Worm (Caenorhabditis elegans) whole organism, young adult: ENCODE results near the gene chhy-1.

Experiments
- B0035.1 ChIP-seq: sonication (generic microtip); optimal IDR thresholded peaks from 2 replicates; lab custom pipeline; 2016; ENCODE audit warnings: missing genetic modification characterization, mild to moderate bottlenecking, missing compliant biosample characterization, missing genotype, missing genetic modification reagents
- C17E4.6 ChIP-seq: fragments of 200-800 bp; sonication (Bioruptor generic); IDR thresholded peaks from 2 replicates; pipeline ENCODE4 v1.3.6; 2022; ENCODE audit warnings: missing genetic modification reagents, missing genetic modification characterization, missing compliant biosample characterization
- F22D6.2 ChIP-seq: sonication (generic microtip); optimal IDR thresholded peaks from 2 replicates; lab custom pipeline; 2016; ENCODE audit warnings: mild to moderate bottlenecking, missing genetic modification characterization, missing compliant biosample characterization
- F33H1.4 ChIP-seq: fragments of 200-800 bp; sonication (Bioruptor generic); IDR thresholded peaks from 2 replicates; pipeline ENCODE4 v1.3.6; 2022; ENCODE audit warnings: missing genetic modification reagents, missing genetic modification characterization, missing compliant biosample characterization
- F49E8.2 ChIP-seq: sonication (generic microtip); optimal IDR thresholded peaks from 3 replicates; lab custom pipeline; 2017; ENCODE audit warnings: missing genetic modification characterization, mild to moderate bottlenecking, missing compliant biosample characterization, antibody characterized with exemption, moderate library complexity; ENCODE audit not compliant: insufficient read depth
- Y53G8AR.9 ChIP-seq: fragments of 200-800 bp; sonication (Bioruptor generic); conservative IDR thresholded peaks from 2 replicates; pipeline ENCODE4 v1.3.6; 2022; ENCODE audit warnings: missing genetic modification reagents, missing genetic modification characterization, missing compliant biosample characterization
- Y79H2A.3 ChIP-seq: fragments of 200-800 bp; sonication (Bioruptor generic); conservative IDR thresholded peaks from 2 replicates; pipeline ENCODE4 v1.3.6; 2022; ENCODE audit warnings: missing genetic modification reagents, missing genetic modification characterization, missing compliant biosample characterization
- Y95B8A.8 ChIP-seq: fragments of 200-800 bp; sonication (Bioruptor generic); IDR thresholded peaks from 2 replicates; pipeline ENCODE4 v1.3.6; 2022; ENCODE audit warnings: missing genetic modification reagents, missing genetic modification characterization, missing compliant biosample characterization
- aptf-3 ChIP-seq: fragments of 200-800 bp; sonication (Bioruptor generic); IDR thresholded peaks from 2 replicates; pipeline ENCODE4 v1.3.6; 2022; ENCODE audit warnings: missing genetic modification characterization, missing compliant biosample characterization
- atf-7 ChIP-seq: sonication (generic microtip); optimal IDR thresholded peaks from 2 replicates; lab custom pipeline; 2017; ENCODE audit warnings: mild to moderate bottlenecking, missing genetic modification characterization, missing compliant biosample characterization
- athp-1 ChIP-seq: sonication (generic microtip); optimal IDR thresholded peaks from 2 replicates; lab custom pipeline; 2017; ENCODE audit warnings: mild to moderate bottlenecking, missing genetic modification characterization, missing compliant biosample characterization
- attf-3 ChIP-seq: fragments of 200-800 bp; sonication (Bioruptor generic); conservative IDR thresholded peaks from 2 replicates; pipeline ENCODE4 v1.3.6; 2022; ENCODE audit warnings: missing genetic modification reagents, missing genetic modification characterization, missing compliant biosample characterization
- attf-6 ChIP-seq: fragments of 200-800 bp; sonication (Bioruptor generic); IDR thresholded peaks from 2 replicates; pipeline ENCODE4 v1.3.6; 2022; ENCODE audit warnings: missing genetic modification reagents, missing genetic modification characterization, missing compliant biosample characterization
- cebp-1 ChIP-seq, 2 experiments: fragments of 200-800 bp in 1 of 2; sonication (Bioruptor generic) in 1 of 2; sonication (generic microtip) in 1 of 2; IDR thresholded peaks in 1 of 2; optimal IDR thresholded peaks in 1 of 2; 2 replicates each; pipeline versions ENCODE4 v1.3.6 to Lab custom; 2017 to 2022; ENCODE audit warnings: missing compliant biosample characterization in 2 of 2, missing genetic modification characterization in 2 of 2, mild to moderate bottlenecking in 1 of 2, missing genetic modification reagents in 1 of 2, moderate library complexity in 1 of 2
- cebp-2 ChIP-seq: fragments of 200-800 bp; sonication (Bioruptor generic); IDR thresholded peaks from 2 replicates; pipeline ENCODE4 v1.3.6; 2022; ENCODE audit warnings: missing genetic modification characterization, missing compliant biosample characterization
- ceh-79 ChIP-seq: sonication (generic microtip); optimal IDR thresholded peaks from 2 replicates; lab custom pipeline; 2017; ENCODE audit warnings: mild to moderate bottlenecking, missing genetic modification characterization, missing compliant biosample characterization
- ceh-91 ChIP-seq: fragments of 200-800 bp; sonication (Bioruptor generic); IDR thresholded peaks from 2 replicates; pipeline ENCODE4 v1.3.6; 2022; ENCODE audit warnings: missing genetic modification reagents, missing genetic modification characterization, missing compliant biosample characterization
- dox-1 ChIP-seq: fragments of 200-800 bp; sonication (Bioruptor generic); IDR thresholded peaks from 2 replicates; pipeline ENCODE4 v1.3.6; 2022; ENCODE audit warnings: missing genetic modification reagents, missing genetic modification characterization, missing compliant biosample characterization
- efl-1 ChIP-seq: fragments of 150-350 bp; optimal IDR thresholded peaks from 2 replicates; lab custom pipeline; 2014; ENCODE audit warnings: missing biosample characterization, missing genetic modification reagents, missing genetic modification characterization
- egl-18 ChIP-seq: fragments of 200-800 bp; sonication (Bioruptor generic); IDR thresholded peaks from 2 replicates; pipeline ENCODE4 v1.3.6; 2022; ENCODE audit warnings: missing genetic modification reagents, missing genetic modification characterization, missing compliant biosample characterization
- ekl-4 ChIP-seq: fragments of 200-800 bp; sonication (Bioruptor generic); IDR thresholded peaks from 2 replicates; pipeline ENCODE4 v1.3.6; 2022; ENCODE audit warnings: missing genetic modification reagents, missing genetic modification characterization, missing compliant biosample characterization
- fkh-3 ChIP-seq: sonication (generic microtip); optimal IDR thresholded peaks from 2 replicates; lab custom pipeline; 2016; ENCODE audit warnings: mild to moderate bottlenecking, missing genetic modification characterization, missing compliant biosample characterization
- hlh-12 ChIP-seq: sonication (generic microtip); optimal IDR thresholded peaks from 2 replicates; lab custom pipeline; 2016; ENCODE audit warnings: missing genetic modification characterization, missing compliant biosample characterization
- hlh-26 ChIP-seq: fragments of 200-800 bp; sonication (Bioruptor generic); conservative IDR thresholded peaks from 2 replicates; pipeline ENCODE4 v1.3.6; 2022; ENCODE audit warnings: missing genetic modification reagents, missing genetic modification characterization, missing compliant biosample characterization
- hmg-20 ChIP-seq: fragments of 200-800 bp; sonication (Bioruptor generic); IDR thresholded peaks from 2 replicates; pipeline ENCODE4 v1.3.6; 2022; ENCODE audit warnings: missing genetic modification reagents, missing genetic modification characterization, missing compliant biosample characterization
- hsf-1 ChIP-seq: fragments of 200-800 bp; sonication (Bioruptor generic); IDR thresholded peaks from 2 replicates; pipeline ENCODE4 v1.3.6; 2022; ENCODE audit warnings: missing genetic modification reagents, missing genetic modification characterization, missing compliant biosample characterization
- lin-40 ChIP-seq: sonication (generic microtip); optimal IDR thresholded peaks from 2 replicates; lab custom pipeline; 2016; ENCODE audit warnings: missing genetic modification characterization, mild to moderate bottlenecking, missing compliant biosample characterization, missing genotype, missing genetic modification reagents
- lsl-1 ChIP-seq: fragments of 200-800 bp; sonication (Bioruptor generic); optimal IDR thresholded peaks from 2 replicates; lab custom pipeline; 2018; ENCODE audit warnings: mild to moderate bottlenecking, missing genetic modification characterization, moderate library complexity, missing compliant biosample characterization
- mcd-1 ChIP-seq: fragments of 200-800 bp; sonication (Bioruptor generic); IDR thresholded peaks from 2 replicates; pipeline ENCODE4 v1.3.6; 2022; ENCODE audit warnings: missing genetic modification reagents, missing genetic modification characterization, missing compliant biosample characterization
- mel-28 ChIP-seq: sonication (generic microtip); optimal IDR thresholded peaks from 2 replicates; lab custom pipeline; 2016; ENCODE audit warnings: borderline replicate concordance, mild to moderate bottlenecking, missing genetic modification characterization, missing compliant biosample characterization
- nhr-90 ChIP-seq: sonication (generic microtip); optimal IDR thresholded peaks from 2 replicates; lab custom pipeline; 2016; ENCODE audit warnings: missing genotype, mild to moderate bottlenecking, missing genetic modification characterization, missing compliant biosample characterization
- rcor-1 ChIP-seq: fragments of 200-800 bp; sonication (Bioruptor generic); IDR thresholded peaks from 2 replicates; pipeline ENCODE4 v1.3.6; 2022; ENCODE audit warnings: missing genetic modification reagents, missing genetic modification characterization, missing compliant biosample characterization
- snpc-1.1 ChIP-seq: sonication (generic microtip); optimal IDR thresholded peaks from 2 replicates; lab custom pipeline; 2017; ENCODE audit warnings: missing genetic modification characterization, mild to moderate bottlenecking, missing compliant biosample characterization, antibody characterized with exemption, moderate library complexity, missing genotype, missing genetic modification reagents; ENCODE audit not compliant: insufficient read depth
- snpc-4 ChIP-seq, 5 experiments: fragments of 150-350 bp in 1 of 5; sonication (generic microtip) in 4 of 5; optimal IDR thresholded peaks; 2 replicates each; lab custom pipeline; 2014 to 2018; ENCODE audit warnings: missing genetic modification characterization in 5 of 5, missing biosample characterization in 3 of 5, antibody characterized with exemption in 2 of 5, mild to moderate bottlenecking in 2 of 5, missing compliant biosample characterization in 2 of 5, missing genotype in 2 of 5, moderate library complexity in 2 of 5, missing genetic modification reagents in 1 of 5
- unc-62 ChIP-seq: fragments of 150-350 bp; optimal IDR thresholded peaks from 2 replicates; lab custom pipeline; 2014; ENCODE audit warnings: missing biosample characterization, missing genetic modification reagents, missing genetic modification characterization
- zfh-2 ChIP-seq: fragments of 200-800 bp; sonication (Bioruptor generic); conservative IDR thresholded peaks from 2 replicates; pipeline ENCODE4 v1.3.6; 2022; ENCODE audit warnings: missing genetic modification reagents, missing genetic modification characterization, missing compliant biosample characterization
- ztf-25 ChIP-seq: fragments of 200-800 bp; sonication (Bioruptor generic); IDR thresholded peaks from 2 replicates; pipeline ENCODE4 v1.3.6; 2022; ENCODE audit warnings: missing genetic modification reagents, missing genetic modification characterization, missing compliant biosample characterization

chhy-1 gene

DNA sequence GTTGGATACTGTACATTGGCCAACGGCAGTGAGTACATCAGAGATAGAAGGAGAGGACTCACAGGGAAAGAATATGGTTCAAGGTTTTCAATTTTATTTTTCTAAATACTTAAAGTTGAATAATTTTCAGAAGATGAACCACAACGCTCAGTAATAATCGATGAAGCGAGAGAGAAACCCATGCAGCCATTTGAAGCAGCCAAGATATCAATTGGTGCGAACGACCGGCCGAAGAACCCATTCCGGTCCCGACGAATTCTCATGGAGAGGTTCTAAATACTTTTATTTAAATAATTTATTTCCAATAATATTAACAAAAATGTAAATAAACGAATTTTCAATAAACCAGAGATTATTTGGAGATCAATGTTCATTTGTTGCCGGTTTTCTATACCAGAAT is 17.3 kb downstream of the chhy-1 start, which contains the start of gene pigg-1:
Gene pigg-1 (minus strand): TSS at position 101 of the 400 bp plus-strand sequence.
- TF ChIP-seq cebp-2 (GFP tag; lab: Robert Waterston, UW) (no peak), ztf-25 (no peak), zfh-2 (GFP tag; lab: Robert Waterston, UW) (no peak), cebp-1 (GFP tag; IDR thresholded peaks at IDR 0.05; lab: Robert Waterston, UW) (no peak), cebp-1 (tag; optimal IDR thresholded peaks at IDR 0.05; lab: Kevin White, UChicago) (no peak), efl-1 (GFP tag; lab: Kevin White, UChicago) (no peak), mel-28 (tag; lab: Kevin White, UChicago) (no peak), lin-40 (no peak), attf-3 (GFP tag; lab: Robert Waterston, UW) (no peak), atf-7 (tag; lab: Kevin White, UChicago) (no peak), fkh-3 (tag; lab: Kevin White, UChicago) (no peak), nhr-90 (tag; lab: Kevin White, UChicago) (no peak), ceh-91 (GFP tag; lab: Robert Waterston, UW) (no peak), attf-6 (GFP tag; lab: Robert Waterston, UW) (no peak), B0035.1 (tag; lab: Kevin White, UChicago) (no peak), unc-62 (GFP tag; lab: Kevin White, UChicago) (no peak), hsf-1 (GFP tag; lab: Robert Waterston, UW) (no peak), snpc-1.1 (tag; lab: Kevin White, UChicago) (no peak), ekl-4 (GFP tag; lab: Robert Waterston, UW) (no peak)

DNA sequence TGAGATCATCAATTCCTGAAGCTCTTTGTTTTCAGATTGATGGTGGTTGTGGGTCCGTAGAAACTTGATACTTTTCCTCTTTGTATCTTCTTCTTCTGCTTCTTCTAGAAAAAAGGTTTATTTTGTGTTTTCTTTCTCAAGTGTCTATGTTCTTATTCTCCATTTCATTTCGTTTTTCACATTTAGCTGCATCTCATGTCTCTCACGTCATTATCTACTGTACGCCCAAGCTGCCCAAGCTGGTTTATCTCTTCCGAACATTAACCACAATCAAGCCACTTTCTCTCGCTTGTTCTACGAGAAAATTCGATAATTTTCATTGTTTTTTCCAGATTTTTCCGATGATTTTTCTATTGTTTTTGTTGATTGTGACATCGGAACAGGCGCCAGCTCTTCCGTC is 18.2 kb downstream of the chhy-1 start, which contains the start of gene F28C6.5:
Gene F28C6.5 (plus strand): TSS at position 301 of the 400 bp plus-strand sequence.
- no peak for TF ChIP-seq snpc-4 (GFP tag; optimal IDR thresholded peaks at IDR 0.05; lab: Kevin White, UChicago)
- no peak for TF ChIP-seq snpc-4 (tag; optimal IDR thresholded peaks at IDR 0.05; lab: Kevin White, UChicago)
- TF ChIP-seq hmg-20 (GFP tag; lab: Robert Waterston, UW): no peak
- TF ChIP-seq ceh-79 (tag; lab: Kevin White, UChicago): no peak
- TF ChIP-seq F49E8.2 (tag; lab: Kevin White, UChicago): no peak
- TF ChIP-seq aptf-3: no peak
- TF ChIP-seq egl-18 (GFP tag; lab: Robert Waterston, UW): no peak
- TF ChIP-seq C17E4.6 (GFP tag; lab: Robert Waterston, UW): no peak

DNA sequence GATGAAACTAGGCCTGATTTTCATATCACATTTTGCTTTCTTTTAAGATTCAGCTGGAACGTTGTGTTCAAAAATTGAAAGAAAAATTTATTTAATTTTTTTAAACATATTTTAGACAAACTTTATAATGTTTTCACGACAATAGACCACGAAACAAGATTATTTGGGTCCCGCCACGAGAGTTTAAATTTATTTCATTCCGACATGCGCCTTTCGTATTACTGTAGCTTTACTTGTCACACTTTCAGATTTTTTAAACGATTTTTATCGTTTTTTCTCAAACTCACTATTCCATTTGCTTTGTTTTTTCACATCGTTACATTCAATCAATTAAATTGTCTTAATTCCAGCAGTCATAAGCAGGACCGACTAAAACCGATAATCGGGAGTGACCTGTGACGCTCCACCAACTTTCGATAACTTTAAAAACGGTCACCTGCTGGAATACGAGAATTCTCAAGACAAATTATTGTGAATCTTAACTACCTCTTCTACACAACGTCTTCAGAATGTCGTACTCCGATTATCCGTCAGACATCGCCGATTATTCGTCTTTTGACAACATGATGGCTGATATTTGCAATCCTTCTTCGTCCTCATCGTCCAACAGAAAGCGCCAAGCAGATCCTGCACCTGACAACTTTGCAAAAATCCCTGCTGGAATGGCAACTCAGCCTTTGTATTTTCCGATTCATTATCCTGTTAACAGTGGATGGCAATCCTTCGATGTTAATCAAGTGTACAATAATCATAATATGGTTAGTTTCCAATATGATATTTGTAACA is 23.4 kb downstream of the chhy-1 start, which contains the start of gene aptf-3:
Gene aptf-3 (plus strand): TSS at position 351 of the 786 bp plus-strand sequence.
- no peak for TF ChIP-seq atf-7 (tag; lab: Kevin White, UChicago)
- peak; percentile 71 for TF ChIP-seq lsl-1 (GFP tag; lab: Kevin White, UChicago)
- TF ChIP-seq dox-1 (GFP tag; lab: Robert Waterston, UW): no peak
- TF ChIP-seq F33H1.4 (GFP tag; lab: Robert Waterston, UW): peak; percentile 69

DNA sequence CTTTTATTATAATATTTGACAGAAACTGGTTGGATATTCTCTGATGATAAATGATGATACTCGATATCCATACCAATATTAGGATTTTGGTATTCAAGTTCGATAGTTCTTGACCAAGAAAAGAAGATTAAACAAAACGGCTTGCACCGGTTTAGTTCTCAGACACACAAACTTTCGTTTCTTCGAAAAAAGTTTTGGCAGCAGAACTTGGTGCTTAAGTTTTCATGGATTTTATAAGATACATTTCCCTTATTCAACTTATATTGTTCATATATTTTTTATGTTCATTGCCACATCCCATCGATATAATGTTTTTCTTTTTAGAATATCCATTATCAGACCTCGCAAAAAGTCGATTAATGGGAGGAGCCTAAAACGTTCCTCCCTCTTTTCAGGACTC is 26.7 kb downstream of the chhy-1 start, which contains the start of gene aptf-4:
Gene aptf-4 (plus strand): TSS at position 301 of the 400 bp plus-strand sequence.
- TF ChIP-seq zfh-2 (GFP tag; lab: Robert Waterston, UW) (no peak), athp-1 (tag; lab: Kevin White, UChicago) (no peak), F22D6.2 (tag; lab: Kevin White, UChicago) (no peak), hlh-12 (tag; lab: Kevin White, UChicago) (no peak), Y95B8A.8 (no peak), cebp-1 (GFP tag; IDR thresholded peaks at IDR 0.05; lab: Robert Waterston, UW) (no peak), cebp-1 (tag; optimal IDR thresholded peaks at IDR 0.05; lab: Kevin White, UChicago) (no peak), rcor-1 (no peak), Y53G8AR.9 (GFP tag; lab: Robert Waterston, UW) (no peak), Y79H2A.3 (GFP tag; lab: Robert Waterston, UW) (no peak), mcd-1 (GFP tag; lab: Robert Waterston, UW) (no peak), hlh-26 (GFP tag; lab: Robert Waterston, UW) (no peak)
